Worm (Caenorhabditis elegans): Measurements from ENCODE around the gene otpl-7.
A peak's percentile ranks its signal among the peaks of the same experiment; 100 is the strongest.

The otpl-7 gene

DNA sequence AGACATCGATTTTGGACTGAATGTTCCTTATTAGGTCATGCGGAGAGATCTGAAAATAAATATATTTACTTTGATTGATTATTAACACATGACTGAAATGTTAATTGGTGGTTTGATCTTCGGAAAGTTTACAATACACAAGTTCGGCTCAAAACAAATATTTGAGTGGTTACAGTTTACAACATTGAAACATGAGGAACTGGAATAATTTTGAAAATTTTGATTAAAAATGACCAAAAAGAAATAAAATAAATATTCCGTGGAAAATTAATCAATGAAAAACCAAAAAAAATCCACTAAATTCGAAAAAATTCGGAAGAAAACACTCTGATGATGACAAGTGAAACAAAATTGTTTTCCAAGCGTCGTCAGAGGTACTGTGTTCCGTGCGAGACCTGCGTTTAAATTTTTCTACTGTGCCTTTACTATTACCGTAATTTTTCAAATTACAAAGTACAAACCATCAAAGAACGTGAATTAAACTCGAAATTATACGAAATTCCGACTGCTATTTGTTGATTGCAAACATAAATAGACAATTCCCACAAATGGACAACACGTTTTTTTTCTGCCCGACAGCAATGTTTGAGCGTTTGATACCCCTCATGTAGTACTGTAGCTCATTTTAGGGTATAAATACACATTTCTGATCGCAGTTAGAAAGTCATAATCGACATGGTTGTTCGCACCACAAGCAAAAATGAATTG, at the start of gene otpl-7, which contains the start of gene F45F2.11:
Gene otpl-7 (plus strand): TSS at position 658 of the 708 bp plus-strand sequence.
Gene F45F2.11 (minus strand): TSS at position 51 of the 708 bp plus-strand sequence.
- TF ChIP-seq T20F7.1 (GFP tag; optimal IDR thresholded peaks at IDR 0.05), result no peak
- TF ChIP-seq fos-1 (tag; optimal IDR thresholded peaks at IDR 0.05), result no peak
- no peak for TF ChIP-seq Y75B8A.6 (GFP tag; IDR thresholded peaks at IDR 0.05)
- no peak for TF ChIP-seq zag-1 (tag; optimal IDR thresholded peaks at IDR 0.05)
- no peak for TF ChIP-seq nhr-28 (tag; optimal IDR thresholded peaks at IDR 0.05)
- TF ChIP-seq ztf-11 (tag; optimal IDR thresholded peaks at IDR 0.05), result no peak
- no peak for TF ChIP-seq spr-3 (GFP tag; optimal IDR thresholded peaks at IDR 0.05)
- TF ChIP-seq T26A8.4 (GFP tag; IDR thresholded peaks at IDR 0.05), result no peak
- TF ChIP-seq F44E2.7 (GFP tag; IDR thresholded peaks at IDR 0.05), result no peak
- no peak for TF ChIP-seq mep-1 (tag; optimal IDR thresholded peaks at IDR 0.05)
- no peak for TF ChIP-seq madf-9 (GFP tag; conservative IDR thresholded peaks at IDR 0.05)
- TF ChIP-seq arid-1 (GFP tag; conservative IDR thresholded peaks at IDR 0.05), result no peak
- TF ChIP-seq tag-97 (GFP tag; IDR thresholded peaks at IDR 0.05), result no peak

DNA sequence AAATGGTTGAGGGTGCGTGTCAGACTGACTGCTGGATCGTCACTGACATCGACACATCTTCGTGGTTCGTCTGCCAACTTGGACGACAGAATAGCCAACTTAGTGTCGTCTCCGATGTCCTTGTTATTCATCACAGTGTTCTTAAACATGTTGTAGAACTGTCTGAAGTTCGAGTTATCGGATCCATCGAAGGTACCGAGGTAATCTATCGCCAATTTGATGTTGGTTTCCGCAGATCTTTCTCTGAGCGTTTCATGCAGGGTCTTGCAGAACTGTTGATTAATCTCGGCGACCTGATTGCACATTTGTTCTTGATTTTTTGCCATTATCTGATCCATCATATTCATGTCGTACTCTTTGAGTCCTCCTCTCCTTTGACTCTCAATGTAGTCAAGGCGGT, 40.0 kb upstream of the otpl-7 start:
- TF ChIP-seq unc-62 (GFP tag; optimal IDR thresholded peaks at IDR 0.05 in 1 of 2), result peak in 1 of 2 experiments; percentile 92
- TF ChIP-seq unc-62 (tag; optimal IDR thresholded peaks at IDR 0.05), result no peak
- no peak for TF ChIP-seq daf-16 (GFP tag; optimal IDR thresholded peaks at IDR 0.05)
- TF ChIP-seq daf-16 (tag; optimal IDR thresholded peaks at IDR 0.05), result no peak

ce11 chrV:8494260-8494939, 26.9 kb upstream of the otpl-7 start, which contains the start of gene pxn-1:
Gene pxn-1 (plus strand): TSS chrV:8494889.
- TF ChIP-seq madf-5 (GFP tag; IDR thresholded peaks at IDR 0.05), result no peak
- TF ChIP-seq Y48G9A.11 (GFP tag; IDR thresholded peaks at IDR 0.05), result no peak
- peak in 1 of 2 experiments; percentile 77 for TF ChIP-seq unc-62 (GFP tag; optimal IDR thresholded peaks at IDR 0.05 in 1 of 2)
- TF ChIP-seq unc-62 (tag; optimal IDR thresholded peaks at IDR 0.05), result no peak
- no peak for TF ChIP-seq Y105C5A.15 (GFP tag; IDR thresholded peaks at IDR 0.05)

- TF ChIP-seq F49E8.2 (tag; optimal IDR thresholded peaks at IDR 0.05; ENCODE audit: borderline replicate concordance) (no peak), daf-16 (GFP tag; optimal IDR thresholded peaks at IDR 0.05) (no peak), daf-16 (tag; optimal IDR thresholded peaks at IDR 0.05) (no peak), vab-7 (GFP tag; IDR thresholded peaks at IDR 0.05) (peak; percentile 64), daf-19 (GFP tag; conservative IDR thresholded peaks at IDR 0.05) (0 out of 2 replicates have a peak, but pooled peaks have one; percentile 57), lin-39 (tag; optimal IDR thresholded peaks at IDR 0.05) (no peak), snpc-1.2 (GFP tag; IDR thresholded peaks at IDR 0.05) (peak; percentile 35; the same call in 1 of the 2 replicates), madf-5 (GFP tag; IDR thresholded peaks at IDR 0.05) (peak in 1 of 2 experiments; percentile 28; a peak in 1 of 4 replicates), hlh-30 (tag; optimal IDR thresholded peaks at IDR 0.05; ENCODE audit: insufficient read depth) (no peak), pha-4 (GFP tag; IDR thresholded peaks at IDR 0.05) (peak; percentile 34; the same call in 1 of the 2 replicates), pha-4 (tag; optimal IDR thresholded peaks at IDR 0.05) (no peak), mdt-29 (GFP tag; IDR thresholded peaks at IDR 0.05) (peak; percentile 20; the same call in 1 of the 2 replicates), arid-1 (GFP tag; conservative IDR thresholded peaks at IDR 0.05) (0 out of 2 replicates have a peak, but pooled peaks have one; percentile 28), F26F4.8 (GFP tag; conservative IDR thresholded peaks at IDR 0.05) (peak; percentile 72; the same call in 1 of the 2 replicates), D1046.2 (GFP tag; IDR thresholded peaks at IDR 0.05) (0 out of 2 replicates have a peak, but pooled peaks have one; percentile 55), aly-2 (tag; optimal IDR thresholded peaks at IDR 0.05) (no peak), lim-7 (GFP tag; IDR thresholded peaks at IDR 0.05) (peak; percentile 75), ztf-7 (tag; optimal IDR thresholded peaks at IDR 0.05) (no peak), egl-43 (GFP tag; IDR thresholded peaks at IDR 0.05) (peak; percentile 63; the same call in 1 of the 2 replicates), nhr-41 (GFP tag; IDR thresholded peaks at IDR 0.05) (0 out of 2 replicates have a peak, but pooled peaks have one; percentile 45), lin-38 (GFP tag; IDR thresholded peaks at IDR 0.05) (peak; percentile 48), dmd-8 (GFP tag; IDR thresholded peaks at IDR 0.05) (0 out of 2 replicates have a peak, but pooled peaks have one; percentile 58)
Measured at ce11 chrV:8495106-8495505, 26.2 kb upstream of the otpl-7 start.

Data from whole organism, L4 larva.